Worm (Caenorhabditis elegans): ENCODE results near the gene C15H9.3.

Gene C15H9.3

DNA sequence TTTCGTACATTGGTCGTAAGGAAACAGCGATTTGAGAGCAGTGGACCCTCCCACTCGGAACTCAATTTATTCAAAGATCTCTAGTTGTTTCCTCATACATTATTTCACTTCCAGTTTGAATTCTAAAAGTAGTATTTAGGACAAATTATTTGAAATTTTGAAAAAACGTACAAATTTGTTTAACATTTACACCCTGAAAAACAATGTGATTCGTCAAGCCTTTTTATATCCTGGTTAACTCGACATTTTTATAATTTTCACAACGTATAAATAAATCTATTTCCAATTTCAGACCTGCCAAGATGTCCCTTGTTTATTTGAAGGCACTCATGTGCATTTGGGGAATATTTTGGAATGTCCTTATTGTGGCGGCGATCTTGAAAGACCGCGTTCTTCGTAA, at the start of gene C15H9.3:
C15H9.3 (plus strand) TSS at position 301 of the 400 bp plus-strand sequence.
- no peak for TF ChIP-seq skn-1 (tag; optimal IDR thresholded peaks at IDR 0.05)
- TF ChIP-seq nhr-23 (tag; optimal IDR thresholded peaks at IDR 0.05) = no peak
- TF ChIP-seq sma-3 (GFP tag; optimal IDR thresholded peaks at IDR 0.05) = no peak
- no peak for TF ChIP-seq nhr-10 (tag; optimal IDR thresholded peaks at IDR 0.05)
- TF ChIP-seq ztf-1 (GFP tag; conservative IDR thresholded peaks at IDR 0.05) = no peak
- TF ChIP-seq lsy-2 (tag; optimal IDR thresholded peaks at IDR 0.05) = no peak
- no peak for TF ChIP-seq sma-9 (GFP tag; optimal IDR thresholded peaks at IDR 0.05)
- no peak for TF ChIP-seq sma-9 (tag; optimal IDR thresholded peaks at IDR 0.05)
- no peak for TF ChIP-seq nhr-77 (tag; optimal IDR thresholded peaks at IDR 0.05)
- TF ChIP-seq snpc-4 (tag; optimal IDR thresholded peaks at IDR 0.05) = no peak
- no peak for TF ChIP-seq ama-1 (optimal IDR thresholded peaks at IDR 0.05)
- TF ChIP-seq C34F6.9 (tag; optimal IDR thresholded peaks at IDR 0.05) = no peak
- no peak for TF ChIP-seq egl-27 (tag; optimal IDR thresholded peaks at IDR 0.05)
- no peak for TF ChIP-seq aly-2 (tag; optimal IDR thresholded peaks at IDR 0.05)
- no peak for TF ChIP-seq zag-1 (tag; optimal IDR thresholded peaks at IDR 0.05)
- TF ChIP-seq fos-1 (tag; optimal IDR thresholded peaks at IDR 0.05) = no peak
- TF ChIP-seq mdl-1 (tag; optimal IDR thresholded peaks at IDR 0.05) = no peak
- no peak for TF ChIP-seq crh-2 (tag; optimal IDR thresholded peaks at IDR 0.05)

DNA sequence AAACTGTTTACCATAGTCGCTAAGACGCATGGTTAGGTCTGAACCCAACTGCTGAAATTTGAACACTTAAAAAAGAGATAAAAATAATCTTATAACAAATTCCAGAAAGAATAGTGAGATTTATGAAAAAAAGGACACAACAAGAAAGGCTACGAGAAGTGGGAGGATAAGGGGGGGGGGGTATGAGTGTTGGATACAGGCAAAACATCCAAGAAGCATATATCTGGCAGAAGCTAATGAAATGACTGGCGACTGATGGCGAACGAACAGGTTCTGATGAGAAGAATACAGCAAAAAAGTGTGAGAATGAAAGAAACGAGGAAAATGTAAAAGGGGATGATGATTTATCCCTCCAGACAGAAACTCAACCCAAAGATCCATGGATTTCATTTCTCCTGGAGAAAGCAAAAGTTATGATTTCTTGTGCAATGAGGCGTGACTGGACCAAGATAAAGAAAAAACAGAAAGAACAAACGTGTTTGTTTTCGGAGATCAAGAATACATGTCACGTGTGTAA, 49.6 kb upstream of the C15H9.3 start, which contains the start of gene ptr-4:
ptr-4 (minus strand) TSS at position 51 of the 517 bp plus-strand sequence.
- TF ChIP-seq Y55F3AM.14 (GFP tag; optimal IDR thresholded peaks at IDR 0.05) = no peak
- no peak for TF ChIP-seq R02D3.7 (tag; optimal IDR thresholded peaks at IDR 0.05)
- TF ChIP-seq nhr-6 (tag; optimal IDR thresholded peaks at IDR 0.05) = no peak
- TF ChIP-seq nhr-129 (tag; optimal IDR thresholded peaks at IDR 0.05) = no peak
- no peak for TF ChIP-seq aly-2 (tag; optimal IDR thresholded peaks at IDR 0.05)
- no peak for TF ChIP-seq elt-1 (tag; optimal IDR thresholded peaks at IDR 0.05)
- TF ChIP-seq ama-1 (optimal IDR thresholded peaks at IDR 0.05) = no peak
- TF ChIP-seq unc-39 (tag; optimal IDR thresholded peaks at IDR 0.05) = no peak

DNA sequence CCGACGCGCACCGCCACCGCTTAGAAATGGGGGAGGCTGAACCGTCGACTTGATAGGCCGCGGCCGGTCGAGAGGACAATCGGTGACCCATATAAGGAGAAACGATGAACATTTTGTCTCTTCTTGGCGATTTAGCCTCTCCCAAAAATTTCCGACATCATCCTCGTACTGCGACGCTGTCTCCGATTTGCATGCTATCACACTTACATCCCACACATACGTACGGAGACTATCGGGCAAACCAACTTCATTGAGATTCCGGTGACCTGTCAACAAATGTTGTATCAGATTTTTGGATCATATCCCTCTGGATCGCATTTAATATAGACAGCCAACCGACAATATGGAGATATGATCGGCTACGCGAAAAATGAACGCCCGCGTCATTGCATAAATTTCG, 49.0 kb upstream of the C15H9.3 start:
- TF ChIP-seq mdl-1 (tag; optimal IDR thresholded peaks at IDR 0.05) (no peak), nhr-21 (tag; optimal IDR thresholded peaks at IDR 0.05) (peak; percentile 38)

DNA sequence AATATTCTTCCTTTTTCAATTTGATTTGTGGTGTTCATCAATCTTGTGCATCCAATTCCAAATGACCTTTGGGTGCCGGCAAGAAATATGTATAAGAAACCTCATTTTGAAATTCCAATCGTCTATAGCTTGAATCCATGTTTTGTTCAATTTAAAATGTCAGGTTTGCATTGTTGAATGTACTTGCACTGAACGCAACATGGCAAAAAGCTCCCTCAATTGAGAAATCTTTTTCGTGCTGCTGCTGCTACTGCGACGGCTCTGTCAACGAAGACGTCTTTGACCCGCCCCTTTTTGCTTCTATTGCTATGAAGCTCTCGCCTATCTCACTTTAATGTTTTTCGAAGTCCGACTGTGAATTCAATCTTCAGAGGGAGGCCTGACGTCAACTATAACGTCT, 40.4 kb upstream of the C15H9.3 start, which contains the start of gene lgc-58:
lgc-58 (plus strand) TSS at position 301 of the 400 bp plus-strand sequence.
- TF ChIP-seq lin-39 (tag; optimal IDR thresholded peaks at IDR 0.05) = no peak
- no peak for TF ChIP-seq mbf-1 (tag; optimal IDR thresholded peaks at IDR 0.05)
- no peak for TF ChIP-seq dmd-4 (tag; optimal IDR thresholded peaks at IDR 0.05)
- no peak for TF ChIP-seq nhr-21 (tag; optimal IDR thresholded peaks at IDR 0.05)
- no peak for TF ChIP-seq ztf-1 (GFP tag; conservative IDR thresholded peaks at IDR 0.05)
- no peak for TF ChIP-seq unc-55 (GFP tag; optimal IDR thresholded peaks at IDR 0.05)
- no peak for TF ChIP-seq F13H6.1 (tag; optimal IDR thresholded peaks at IDR 0.05)
- no peak for TF ChIP-seq lin-13 (GFP tag; optimal IDR thresholded peaks at IDR 0.05)

DNA sequence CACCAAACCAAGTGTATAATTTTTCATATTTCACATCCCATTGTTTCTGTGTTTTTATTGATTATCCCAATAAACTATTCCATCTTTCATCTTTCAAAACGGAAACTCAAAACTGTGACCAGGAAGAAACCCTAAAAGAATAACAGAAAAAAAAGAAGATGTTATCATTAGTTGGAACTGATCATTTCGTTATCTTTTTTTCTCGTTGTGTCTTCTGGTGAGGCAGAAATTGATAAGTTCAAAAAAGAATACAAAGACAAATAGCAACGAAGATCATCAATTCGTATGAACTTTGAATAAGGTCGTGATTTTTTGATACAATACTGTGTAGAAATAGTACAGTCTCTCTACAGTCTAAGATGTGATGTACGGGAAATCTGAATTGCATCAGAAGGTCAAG, 33.8 kb upstream of the C15H9.3 start:
- TF ChIP-seq peb-1 (tag; optimal IDR thresholded peaks at IDR 0.05) (no peak), ZK546.5 (tag; optimal IDR thresholded peaks at IDR 0.05) (no peak), nhr-23 (tag; optimal IDR thresholded peaks at IDR 0.05) (no peak), nhr-25 (tag; optimal IDR thresholded peaks at IDR 0.05) (peak; percentile 4), fos-1 (tag; optimal IDR thresholded peaks at IDR 0.05) (peak; percentile 52), unc-55 (GFP tag; optimal IDR thresholded peaks at IDR 0.05) (no peak), Y55F3AM.14 (GFP tag; optimal IDR thresholded peaks at IDR 0.05) (no peak), lin-39 (tag; optimal IDR thresholded peaks at IDR 0.05) (no peak), sma-9 (GFP tag; optimal IDR thresholded peaks at IDR 0.05) (peak; percentile 52), sma-9 (tag; optimal IDR thresholded peaks at IDR 0.05) (no peak), skn-1 (tag; optimal IDR thresholded peaks at IDR 0.05) (no peak), ztf-1 (GFP tag; conservative IDR thresholded peaks at IDR 0.05) (no peak), unc-62 (GFP tag; optimal IDR thresholded peaks at IDR 0.05) (no peak)

Measured in whole organism, L2 larva.